Worm (Caenorhabditis elegans) whole organism, early embryonic: Measurements from ENCODE around the gene gnrr-5.
A peak's percentile ranks its signal among the peaks of the same experiment; 100 is the strongest.

Experiments used
- B0310.2 ChIP-seq: sonication (generic microtip); optimal IDR thresholded peaks from 2 replicates; lab custom pipeline; 2016; ENCODE audit warnings: mild to moderate bottlenecking, missing genetic modification characterization, missing compliant biosample characterization
- aly-1 ChIP-seq: sonication (generic microtip); optimal IDR thresholded peaks from 2 replicates; lab custom pipeline; 2016; ENCODE audit warnings: missing genetic modification characterization, missing compliant biosample characterization
- ama-1 ChIP-seq: fragments of 150-350 bp; optimal IDR thresholded peaks from 2 replicates; lab custom pipeline; 2014
- ceh-13 ChIP-seq: fragments of 200-800 bp; sonication (Bioruptor generic); optimal IDR thresholded peaks from 2 replicates; lab custom pipeline; 2018; ENCODE audit warnings: mild to moderate bottlenecking, missing genetic modification characterization, missing compliant biosample characterization
- ceh-36 ChIP-seq: sonication (generic microtip); optimal IDR thresholded peaks from 2 replicates; lab custom pipeline; 2016; ENCODE audit warnings: missing genetic modification characterization, inconsistent platforms, missing compliant biosample characterization
- flt-1 ChIP-seq: fragments of 200-800 bp; sonication (Bioruptor generic); IDR thresholded peaks from 2 replicates; pipeline ENCODE4 v1.3.6; 2022; ENCODE audit warnings: missing genetic modification characterization, missing compliant biosample characterization
- hmbx-1 ChIP-seq: sonication (generic microtip); optimal IDR thresholded peaks from 2 replicates; lab custom pipeline; 2016; ENCODE audit warnings: mild to moderate bottlenecking, missing genetic modification characterization, missing compliant biosample characterization
- hmg-4 ChIP-seq: fragments of 200-800 bp; sonication (Bioruptor generic); optimal IDR thresholded peaks from 2 replicates; lab custom pipeline; 2018; ENCODE audit warnings: mild to moderate bottlenecking, missing genetic modification characterization, missing compliant biosample characterization
- hnd-1 ChIP-seq: sonication (generic microtip); optimal IDR thresholded peaks from 2 replicates; lab custom pipeline; 2016; ENCODE audit warnings: missing genetic modification characterization, missing compliant biosample characterization
- sea-1 ChIP-seq: fragments of 200-800 bp; sonication (Bioruptor generic); conservative IDR thresholded peaks from 2 replicates; pipeline ENCODE4 v1.3.6; 2022; ENCODE audit warnings: missing genetic modification characterization, missing compliant biosample characterization
- tbx-11 ChIP-seq: fragments of 200-800 bp; sonication (Bioruptor generic); IDR thresholded peaks from 2 replicates; pipeline ENCODE4 v1.3.6; 2022; ENCODE audit warnings: missing genetic modification characterization, missing compliant biosample characterization
- tbx-37 ChIP-seq: fragments of 200-800 bp; sonication (Bioruptor generic); conservative IDR thresholded peaks from 2 replicates; pipeline ENCODE4 v1.3.6; 2022; ENCODE audit warnings: missing genetic modification reagents, missing genetic modification characterization, missing compliant biosample characterization

DNA sequence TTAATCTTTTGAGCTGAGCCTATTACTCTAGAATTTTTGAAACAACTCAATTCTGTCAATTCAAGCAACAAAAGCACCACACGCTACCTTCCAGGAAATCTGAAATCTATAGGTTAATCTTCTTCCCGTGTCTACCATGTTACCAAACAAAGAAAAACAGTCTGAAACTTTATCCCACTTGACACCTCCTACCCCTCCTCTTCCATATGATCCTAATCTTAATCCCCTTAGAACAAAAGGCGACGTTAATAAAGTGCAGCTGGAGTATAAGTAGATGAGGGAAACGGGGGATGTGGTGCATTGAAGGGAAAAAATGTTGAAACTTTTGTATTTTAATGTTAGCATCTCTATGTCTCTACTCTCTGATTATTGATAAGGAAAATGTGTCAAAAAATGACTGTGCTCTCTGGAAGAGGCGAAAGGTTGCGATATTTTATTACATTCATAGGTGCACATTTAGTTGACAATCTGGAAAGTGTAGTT lies 41.6 kb upstream of the gnrr-5 start:
- no peak for TF ChIP-seq aly-1 (tag; lab: Kevin White, UChicago)
- no peak for TF ChIP-seq ama-1 (lab: Kevin White, UChicago)
- TF ChIP-seq tbx-37 = no peak
- no peak for TF ChIP-seq hmbx-1 (tag; lab: Kevin White, UChicago)
- TF ChIP-seq hnd-1 = no peak
- TF ChIP-seq hmg-4 = no peak
- peak; percentile 77 for TF ChIP-seq ceh-36
- TF ChIP-seq ceh-13 = no peak
- no peak for TF ChIP-seq flt-1 (GFP tag; lab: Robert Waterston, UW)
- TF ChIP-seq tbx-11 (GFP tag; lab: Robert Waterston, UW) = no peak
- TF ChIP-seq sea-1 (GFP tag; lab: Robert Waterston, UW) = no peak
- no peak for TF ChIP-seq B0310.2 (tag; lab: Kevin White, UChicago)
